Worm (Caenorhabditis elegans) whole organism, L3 larva: Measurements from ENCODE around the gene gad-1.

ENCODE experiments used
- R02D3.7 ChIP-seq: fragments of 150-350 bp; optimal IDR thresholded peaks from 2 replicates; lab custom pipeline; 2014; ENCODE audit warnings: missing biosample characterization, missing genetic modification characterization
- ZK546.5 ChIP-seq: sonication (generic microtip); optimal IDR thresholded peaks from 2 replicates; lab custom pipeline; 2017; ENCODE audit warnings: missing biosample characterization, missing genetic modification characterization
- aly-2 ChIP-seq: fragments of 150-350 bp; optimal IDR thresholded peaks from 2 replicates; lab custom pipeline; 2014; ENCODE audit warnings: missing biosample characterization, missing genetic modification characterization
- ama-1 ChIP-seq: fragments of 150-350 bp; optimal IDR thresholded peaks from 2 replicates; lab custom pipeline; 2018
- ceh-16 ChIP-seq: sonication (generic microtip); optimal IDR thresholded peaks from 2 replicates; lab custom pipeline; 2017; ENCODE audit warnings: missing biosample characterization, missing genetic modification characterization
- ceh-28 ChIP-seq: fragments of 150-350 bp; optimal IDR thresholded peaks from 2 replicates; lab custom pipeline; 2014; ENCODE audit warnings: missing biosample characterization, missing genetic modification reagents, missing genetic modification characterization
- ceh-82 ChIP-seq: fragments of 150-350 bp; optimal IDR thresholded peaks from 2 replicates; lab custom pipeline; 2014; ENCODE audit warnings: missing biosample characterization, missing genetic modification characterization
- daf-12 ChIP-seq: fragments of 150-350 bp; optimal IDR thresholded peaks from 2 replicates; lab custom pipeline; 2014; ENCODE audit warnings: missing biosample characterization, missing genetic modification reagents, missing genetic modification characterization
- egl-27 ChIP-seq: sonication (generic microtip); optimal IDR thresholded peaks from 4 replicates; lab custom pipeline; 2017; ENCODE audit warnings: missing biosample characterization, missing genetic modification reagents, missing genetic modification characterization
- egl-5 ChIP-seq: fragments of 150-350 bp; optimal IDR thresholded peaks from 2 replicates; lab custom pipeline; 2017; ENCODE audit warnings: missing biosample characterization, missing genetic modification reagents, missing genetic modification characterization, inconsistent platforms
- elt-1 ChIP-seq: fragments of 150-350 bp; optimal IDR thresholded peaks from 2 replicates; lab custom pipeline; 2014; ENCODE audit warnings: missing biosample characterization, missing genetic modification characterization
- elt-2 ChIP-seq: sonication (generic microtip); optimal IDR thresholded peaks from 2 replicates; lab custom pipeline; 2016; ENCODE audit warnings: missing genetic modification reagents, mild to moderate bottlenecking, missing genetic modification characterization, missing compliant biosample characterization
- elt-3 ChIP-seq, 3 experiments: fragments of 150-350 bp in 1 of 3; sonication (generic microtip) in 2 of 3; optimal IDR thresholded peaks; 2 replicates in 2 of 3; 4 replicates in 1 of 3; lab custom pipeline; 2014 to 2017; ENCODE audit warnings: missing biosample characterization in 3 of 3, missing genetic modification characterization in 3 of 3
- eor-1 ChIP-seq, 2 experiments: fragments of 150-350 bp; optimal IDR thresholded peaks; 2 replicates each; lab custom pipeline; 2014 to 2018; ENCODE audit warnings: missing biosample characterization in 2 of 2, missing genetic modification characterization in 2 of 2
- fkh-10 ChIP-seq: sonication (generic microtip); optimal IDR thresholded peaks from 2 replicates; lab custom pipeline; 2017; ENCODE audit warnings: missing biosample characterization, missing genetic modification reagents, missing genetic modification characterization
- fkh-2 ChIP-seq: fragments of 150-350 bp; optimal IDR thresholded peaks from 2 replicates; lab custom pipeline; 2014; ENCODE audit warnings: missing biosample characterization, missing genetic modification reagents, missing genetic modification characterization
- fos-1 ChIP-seq: fragments of 150-350 bp; optimal IDR thresholded peaks from 2 replicates; lab custom pipeline; 2014; ENCODE audit warnings: missing biosample characterization, missing genetic modification characterization
- hmg-11 ChIP-seq: sonication (generic microtip); optimal IDR thresholded peaks from 2 replicates; lab custom pipeline; 2016; ENCODE audit warnings: missing genetic modification characterization, missing compliant biosample characterization
- jun-1 ChIP-seq: fragments of 150-350 bp; optimal IDR thresholded peaks from 2 replicates; lab custom pipeline; 2014; ENCODE audit warnings: missing biosample characterization, missing genetic modification reagents, missing genetic modification characterization
- lin-15B ChIP-seq: fragments of 150-350 bp; optimal IDR thresholded peaks from 2 replicates; lab custom pipeline; 2014; ENCODE audit warnings: missing biosample characterization, missing genetic modification characterization
- lin-39 ChIP-seq: fragments of 150-350 bp; optimal IDR thresholded peaks from 2 replicates; lab custom pipeline; 2018; ENCODE audit warnings: missing biosample characterization, missing genetic modification reagents, missing genetic modification characterization
- lsy-12 ChIP-seq: sonication (generic microtip); optimal IDR thresholded peaks from 2 replicates; lab custom pipeline; 2016; ENCODE audit warnings: mild to moderate bottlenecking, missing genetic modification characterization, missing compliant biosample characterization
- mdl-1 ChIP-seq: fragments of 150-350 bp; optimal IDR thresholded peaks from 2 replicates; lab custom pipeline; 2014; ENCODE audit warnings: missing biosample characterization, missing genetic modification characterization
- mml-1 ChIP-seq: fragments of 150-350 bp; sonication (generic microtip); optimal IDR thresholded peaks from 3 replicates; lab custom pipeline; 2014; ENCODE audit warnings: missing biosample characterization, missing genetic modification characterization
- nfya-1 ChIP-seq: sonication (generic microtip); optimal IDR thresholded peaks from 2 replicates; lab custom pipeline; 2017; ENCODE audit warnings: missing genetic modification characterization, mild to moderate bottlenecking, missing compliant biosample characterization, antibody characterized with exemption, moderate library complexity; ENCODE audit not compliant: insufficient read depth
- nhr-12 ChIP-seq: fragments of 150-350 bp; optimal IDR thresholded peaks from 2 replicates; lab custom pipeline; 2014; ENCODE audit warnings: missing biosample characterization, missing genetic modification characterization
- nhr-237 ChIP-seq: fragments of 150-350 bp; optimal IDR thresholded peaks from 2 replicates; lab custom pipeline; 2014; ENCODE audit warnings: missing biosample characterization, missing genetic modification characterization
- nhr-25 ChIP-seq: sonication (generic microtip); optimal IDR thresholded peaks from 2 replicates; lab custom pipeline; 2017; ENCODE audit warnings: missing biosample characterization, missing genetic modification characterization
- nhr-28 ChIP-seq: fragments of 150-350 bp; optimal IDR thresholded peaks from 2 replicates; lab custom pipeline; 2014; ENCODE audit warnings: missing biosample characterization, missing genetic modification characterization
- nhr-43 ChIP-seq: sonication (generic microtip); optimal IDR thresholded peaks from 2 replicates; lab custom pipeline; 2016; ENCODE audit warnings: mild to moderate bottlenecking, missing genetic modification characterization, missing compliant biosample characterization; ENCODE audit not compliant: poor library complexity, severe bottlenecking
- nhr-67 ChIP-seq: fragments of 150-350 bp; optimal IDR thresholded peaks from 2 replicates; lab custom pipeline; 2014; ENCODE audit warnings: missing biosample characterization, missing genetic modification characterization
- nhr-76 ChIP-seq: fragments of 150-350 bp; sonication (generic microtip); optimal IDR thresholded peaks from 5 replicates; lab custom pipeline; 2014; ENCODE audit warnings: missing biosample characterization, missing genetic modification characterization
- nhr-77 ChIP-seq: fragments of 150-350 bp; optimal IDR thresholded peaks from 2 replicates; lab custom pipeline; 2014; ENCODE audit warnings: missing biosample characterization, missing genetic modification characterization
- pha-4 ChIP-seq: fragments of 150-350 bp; optimal IDR thresholded peaks from 2 replicates; lab custom pipeline; 2014; ENCODE audit warnings: missing biosample characterization, missing genetic modification reagents, missing genetic modification characterization
- pqm-1 ChIP-seq: fragments of 150-350 bp; optimal IDR thresholded peaks from 2 replicates; lab custom pipeline; 2017; ENCODE audit warnings: missing biosample characterization, missing genetic modification characterization, inconsistent platforms
- sea-2 ChIP-seq: fragments of 150-350 bp; sonication (generic microtip); optimal IDR thresholded peaks from 4 replicates; lab custom pipeline; 2014; ENCODE audit warnings: missing biosample characterization, missing genetic modification reagents, missing genetic modification characterization
- skn-1 ChIP-seq: fragments of 150-350 bp; optimal IDR thresholded peaks from 2 replicates; lab custom pipeline; 2014; ENCODE audit warnings: missing biosample characterization, missing genetic modification characterization
- snpc-4 ChIP-seq: fragments of 150-350 bp; optimal IDR thresholded peaks from 2 replicates; lab custom pipeline; 2014; ENCODE audit warnings: missing biosample characterization, missing genetic modification characterization
- unc-62 ChIP-seq: fragments of 150-350 bp; sonication (generic microtip); optimal IDR thresholded peaks from 4 replicates; lab custom pipeline; 2014; ENCODE audit warnings: missing biosample characterization, missing genetic modification reagents, missing genetic modification characterization
- zag-1 ChIP-seq: fragments of 150-350 bp; optimal IDR thresholded peaks from 2 replicates; lab custom pipeline; 2014; ENCODE audit warnings: missing biosample characterization, missing genetic modification characterization

The gad-1 gene

DNA sequence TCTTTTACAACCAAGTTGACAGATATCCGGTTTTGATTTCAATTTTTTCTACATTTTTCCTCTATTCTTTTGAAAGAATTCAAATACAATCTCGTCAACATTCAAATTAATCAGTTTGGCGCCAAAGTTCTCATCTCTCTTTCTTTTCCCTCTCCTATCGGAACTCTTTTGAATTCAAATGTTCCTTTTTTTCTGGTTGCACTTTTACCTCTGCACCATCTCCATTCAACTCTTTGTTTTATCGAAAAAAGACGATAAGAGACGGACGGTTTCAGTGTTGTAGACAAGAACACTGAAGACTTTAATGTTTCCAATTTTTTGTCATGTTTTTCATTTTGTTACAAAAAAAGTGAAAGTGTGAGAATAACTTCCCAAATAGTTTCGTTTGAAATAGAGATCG is 42.7 kb upstream of the gad-1 start:
- no peak for TF ChIP-seq nhr-76 (tag; lab: Kevin White, UChicago)
- TF ChIP-seq nhr-67 (tag; lab: Kevin White, UChicago): no peak
- TF ChIP-seq mdl-1 (tag; lab: Kevin White, UChicago): no peak
- no peak for TF ChIP-seq aly-2
- no peak for TF ChIP-seq snpc-4 (tag; lab: Kevin White, UChicago)
- TF ChIP-seq lin-15B (tag; lab: Kevin White, UChicago): no peak
- TF ChIP-seq pqm-1 (tag; lab: Kevin White, UChicago): peak; percentile 76
- TF ChIP-seq nhr-43 (tag; lab: Kevin White, UChicago): no peak
- TF ChIP-seq elt-2 (tag; lab: Kevin White, UChicago): peak; percentile 87
- no peak for TF ChIP-seq lin-39
- TF ChIP-seq eor-1 (tag; optimal IDR thresholded peaks at IDR 0.05; lab: Kevin White, UChicago): no peak
- TF ChIP-seq nhr-28 (tag; lab: Kevin White, UChicago): no peak
- TF ChIP-seq egl-5: no peak
- TF ChIP-seq nhr-77 (tag; lab: Kevin White, UChicago): no peak
- TF ChIP-seq elt-3 (tag; optimal IDR thresholded peaks at IDR 0.05; lab: Kevin White, UChicago): no peak
- no peak for TF ChIP-seq fos-1 (tag; lab: Kevin White, UChicago)
- TF ChIP-seq ceh-82: no peak
- no peak for TF ChIP-seq sea-2 (GFP tag; lab: Kevin White, UChicago)
- no peak for TF ChIP-seq zag-1 (tag; lab: Kevin White, UChicago)
- TF ChIP-seq nhr-12 (tag; lab: Kevin White, UChicago): no peak
- TF ChIP-seq unc-62: no peak
- TF ChIP-seq egl-27: no peak
- no peak for TF ChIP-seq ZK546.5
- TF ChIP-seq hmg-11 (tag; lab: Kevin White, UChicago): no peak
- TF ChIP-seq skn-1 (tag; lab: Kevin White, UChicago): peak; percentile 39
- TF ChIP-seq nhr-237: no peak
- peak; percentile 52 for TF ChIP-seq pha-4

DNA sequence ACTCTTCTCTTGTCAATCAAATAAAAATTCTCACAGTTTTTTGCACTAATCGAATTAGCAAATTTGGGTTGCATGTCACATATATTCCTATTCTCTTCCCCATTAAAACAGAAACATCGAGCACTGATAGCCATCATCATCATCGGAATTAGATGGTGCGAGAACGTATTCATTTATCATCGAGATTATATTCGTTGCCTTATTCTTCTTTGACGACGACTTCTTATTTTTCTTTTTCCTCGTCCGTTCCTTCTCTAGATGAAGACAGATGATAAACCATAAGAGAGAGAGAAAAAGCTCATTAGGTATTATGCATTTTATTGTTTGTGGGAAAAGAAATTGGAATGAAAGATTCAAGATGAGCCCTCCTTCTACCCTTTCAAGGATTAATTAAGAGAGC is 37.9 kb upstream of the gad-1 start:
- TF ChIP-seq nfya-1 (no peak), aly-2 (no peak), sea-2 (GFP tag; lab: Kevin White, UChicago) (no peak), elt-1 (tag; lab: Kevin White, UChicago) (peak; percentile 56), snpc-4 (tag; lab: Kevin White, UChicago) (no peak), fkh-2 (tag; lab: Kevin White, UChicago) (no peak), daf-12 (tag; lab: Kevin White, UChicago) (no peak), zag-1 (tag; lab: Kevin White, UChicago) (no peak)

DNA sequence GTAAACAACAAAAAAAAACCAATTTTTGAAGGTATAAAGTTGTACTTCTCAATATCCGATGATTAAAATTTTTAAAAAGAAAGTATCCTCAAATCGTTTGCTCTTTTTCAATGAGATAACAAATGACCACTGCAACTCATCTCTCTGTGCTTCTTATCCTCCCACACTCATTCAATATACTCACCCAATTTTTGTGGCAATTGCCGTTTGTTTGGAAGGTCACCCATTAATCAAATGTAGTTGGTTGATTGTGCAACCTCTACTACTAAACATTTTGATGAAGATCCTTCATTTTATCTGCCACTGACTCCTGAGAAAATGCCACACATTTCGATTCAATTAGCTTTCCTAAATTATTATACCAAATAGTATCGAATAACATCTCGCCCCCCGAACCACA is 34.4 kb upstream of the gad-1 start:
- TF ChIP-seq ceh-28 (tag; lab: Kevin White, UChicago): no peak
- TF ChIP-seq egl-5: peak; percentile 14
- TF ChIP-seq skn-1 (tag; lab: Kevin White, UChicago): no peak
- TF ChIP-seq nhr-25: no peak
- TF ChIP-seq jun-1 (tag; lab: Kevin White, UChicago): no peak
- TF ChIP-seq nhr-67 (tag; lab: Kevin White, UChicago): no peak

DNA sequence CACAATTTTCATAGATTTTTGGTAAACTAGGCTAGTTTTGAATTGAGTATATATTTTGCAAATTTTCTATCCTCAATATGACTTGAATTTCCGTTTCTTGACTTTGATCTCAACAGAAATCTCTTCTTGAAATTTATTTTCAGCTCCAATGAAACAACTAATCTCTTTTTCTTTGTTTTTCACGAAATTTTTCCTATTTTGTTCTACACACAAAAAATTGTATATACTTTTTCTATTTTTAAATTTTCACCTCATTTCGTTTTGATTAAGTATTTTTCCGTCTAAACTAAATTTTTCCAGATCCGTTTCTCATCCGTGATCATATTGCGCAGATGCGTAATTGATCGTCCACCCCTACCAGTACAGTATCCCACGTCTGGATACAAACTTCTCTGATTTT is 31.5 kb upstream of the gad-1 start, which contains the start of gene unc-83:
Gene unc-83 (plus strand): TSS at position 301 of the 400 bp plus-strand sequence.
- TF ChIP-seq sea-2 (GFP tag; lab: Kevin White, UChicago) (no peak), elt-1 (tag; lab: Kevin White, UChicago) (no peak), lsy-12 (tag; lab: Kevin White, UChicago) (no peak), mml-1 (tag; lab: Kevin White, UChicago) (no peak), ama-1 (lab: Kevin White, UChicago) (no peak), elt-3 (tag; optimal IDR thresholded peaks at IDR 0.05; lab: Kevin White, UChicago) (no peak), R02D3.7 (tag; lab: Kevin White, UChicago) (no peak), ceh-16 (no peak), aly-2 (no peak), ceh-28 (tag; lab: Kevin White, UChicago) (no peak), fkh-10 (no peak), egl-27 (no peak)
